Fruit fly (Drosophila melanogaster) whole organism, wandering third instar larva: ENCODE data around the gene AhcyL1.

Source experiments
- Dfd ChIP-seq: fragments of >200 bp; optimal IDR thresholded peaks from 2 replicates; lab custom pipeline; 2017; ENCODE audit warnings: missing biosample characterization, missing genetic modification characterization
- Hr78 ChIP-seq: fragments of >200 bp; optimal IDR thresholded peaks from 2 replicates; lab custom pipeline; 2017; ENCODE audit warnings: missing biosample characterization, missing genetic modification characterization
- Mio ChIP-seq: sonication (Bioruptor generic); optimal IDR thresholded peaks from 2 replicates; lab custom pipeline; 2016; ENCODE audit warnings: missing biosample characterization, missing genetic modification characterization
- dsf ChIP-seq: sonication (Bioruptor generic); optimal IDR thresholded peaks from 2 replicates; lab custom pipeline; 2016; ENCODE audit warnings: missing biosample characterization, missing genetic modification characterization, borderline replicate concordance
- h ChIP-seq: fragments of 200-800 bp; sonication (Bioruptor generic); optimal IDR thresholded peaks from 3 replicates; lab custom pipeline; 2016; ENCODE audit warnings: missing biosample characterization, mild to moderate bottlenecking, missing genetic modification characterization
- pan ChIP-seq: fragments of >200 bp; optimal IDR thresholded peaks from 2 replicates; lab custom pipeline; 2017
- woc ChIP-seq: sonication (Bioruptor generic); optimal IDR thresholded peaks from 2 replicates; lab custom pipeline; 2016; ENCODE audit warnings: missing biosample characterization, mild to moderate bottlenecking, missing genetic modification characterization

DNA sequence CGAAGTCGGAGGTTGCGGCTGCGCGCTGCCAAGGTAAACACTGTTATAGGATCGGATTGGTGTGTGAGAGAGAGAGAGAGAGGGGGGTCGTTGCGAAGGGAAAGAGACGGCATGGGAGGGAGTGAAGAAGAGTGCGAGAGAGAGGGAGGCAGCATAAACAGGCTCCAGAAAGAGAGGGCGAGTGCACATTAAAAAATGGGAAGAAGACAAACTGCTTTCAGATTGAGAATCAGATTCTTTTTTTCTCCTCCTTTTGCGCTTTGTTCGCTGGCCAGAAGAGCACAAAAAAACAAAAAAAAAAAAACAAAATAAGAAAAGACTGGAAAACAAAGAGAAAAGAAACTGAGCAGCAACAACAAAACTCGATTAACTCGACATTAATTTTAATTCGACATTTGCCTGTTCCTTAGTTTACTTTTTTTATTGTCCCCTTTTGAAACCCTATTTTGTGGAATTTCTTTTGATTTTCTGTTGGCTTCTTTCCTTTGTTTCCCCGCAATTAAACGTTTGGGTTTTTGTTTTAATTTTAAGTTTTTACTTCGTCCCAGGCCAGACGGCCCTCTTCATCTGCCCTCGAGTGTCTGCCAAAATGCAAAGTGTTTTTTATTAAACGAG lies 36.3 kb upstream of the AhcyL1 start:
- TF ChIP-seq pan (lab: Kevin White, UChicago) (no peak), h (GFP tag; lab: Kevin White, UChicago) (peak; percentile 27), Hr78 (GFP tag; lab: Kevin White, UChicago) (no peak), woc (peak; percentile 56), Dfd (GFP tag; lab: Kevin White, UChicago) (no peak), Mio (GFP tag; lab: Kevin White, UChicago) (no peak), dsf (no peak)
